Worm (Caenorhabditis elegans): ENCODE results near the gene sre-48.

ce11 chrII:13961567-13961966 lies 18.1 kb downstream of the sre-48 start:
- TF ChIP-seq T26A8.4 (GFP tag; IDR thresholded peaks at IDR 0.05), result no peak
- TF ChIP-seq vab-7 (GFP tag; IDR thresholded peaks at IDR 0.05), result no peak
- TF ChIP-seq daf-12 (tag; optimal IDR thresholded peaks at IDR 0.05), result no peak
- no peak for TF ChIP-seq spr-3 (GFP tag; optimal IDR thresholded peaks at IDR 0.05)
- TF ChIP-seq mep-1 (tag; optimal IDR thresholded peaks at IDR 0.05), result no peak
- no peak for TF ChIP-seq daf-16 (GFP tag; optimal IDR thresholded peaks at IDR 0.05)
- TF ChIP-seq daf-16 (tag; optimal IDR thresholded peaks at IDR 0.05), result no peak
- no peak for TF ChIP-seq unc-62 (GFP tag; optimal IDR thresholded peaks at IDR 0.05 in 1 of 2)
- TF ChIP-seq unc-62 (tag; optimal IDR thresholded peaks at IDR 0.05), result no peak
- no peak for TF ChIP-seq tag-97 (GFP tag; IDR thresholded peaks at IDR 0.05)
- no peak for TF ChIP-seq aly-2 (tag; optimal IDR thresholded peaks at IDR 0.05)
- TF ChIP-seq fkh-10 (GFP tag; optimal IDR thresholded peaks at IDR 0.05), result no peak
